Worm (Caenorhabditis elegans) whole organism, young adult: ENCODE results near the gene M01A8.1.

Source experiments
- F49E8.2 ChIP-seq: sonication (generic microtip); optimal IDR thresholded peaks from 3 replicates; lab custom pipeline; 2017; ENCODE audit warnings: missing genetic modification characterization, mild to moderate bottlenecking, missing compliant biosample characterization, antibody characterized with exemption, moderate library complexity; ENCODE audit not compliant: insufficient read depth
- F55B11.4 ChIP-seq: sonication (generic microtip); optimal IDR thresholded peaks from 2 replicates; lab custom pipeline; 2016; ENCODE audit warnings: missing compliant biosample characterization, missing genetic modification characterization, borderline replicate concordance; ENCODE audit not compliant: insufficient read depth
- F57C9.4 ChIP-seq: sonication (generic microtip); optimal IDR thresholded peaks from 2 replicates; lab custom pipeline; 2017; ENCODE audit warnings: mild to moderate bottlenecking, missing genetic modification characterization, missing compliant biosample characterization
- Y79H2A.3 ChIP-seq: fragments of 200-800 bp; sonication (Bioruptor generic); conservative IDR thresholded peaks from 2 replicates; pipeline ENCODE4 v1.3.6; 2022; ENCODE audit warnings: missing genetic modification reagents, missing genetic modification characterization, missing compliant biosample characterization
- Y95B8A.8 ChIP-seq: fragments of 200-800 bp; sonication (Bioruptor generic); IDR thresholded peaks from 2 replicates; pipeline ENCODE4 v1.3.6; 2022; ENCODE audit warnings: missing genetic modification reagents, missing genetic modification characterization, missing compliant biosample characterization
- attf-5 ChIP-seq: fragments of 200-800 bp; sonication (Bioruptor generic); optimal IDR thresholded peaks from 2 replicates; lab custom pipeline; 2018; ENCODE audit warnings: mild to moderate bottlenecking, missing genetic modification characterization, missing compliant biosample characterization
- ceh-100 ChIP-seq: fragments of 200-800 bp; sonication (Bioruptor generic); IDR thresholded peaks from 2 replicates; pipeline ENCODE4 v1.3.6; 2022; ENCODE audit warnings: missing genetic modification reagents, missing genetic modification characterization, missing compliant biosample characterization
- egrh-3 ChIP-seq: fragments of 200-800 bp; sonication (Bioruptor generic); IDR thresholded peaks from 2 replicates; pipeline ENCODE4 v1.3.6; 2022; ENCODE audit warnings: missing genetic modification reagents, missing genetic modification characterization, missing compliant biosample characterization
- hlh-12 ChIP-seq: sonication (generic microtip); optimal IDR thresholded peaks from 2 replicates; lab custom pipeline; 2016; ENCODE audit warnings: missing genetic modification characterization, missing compliant biosample characterization
- mcd-1 ChIP-seq: fragments of 200-800 bp; sonication (Bioruptor generic); IDR thresholded peaks from 2 replicates; pipeline ENCODE4 v1.3.6; 2022; ENCODE audit warnings: missing genetic modification reagents, missing genetic modification characterization, missing compliant biosample characterization
- nfya-1 ChIP-seq: sonication (generic microtip); optimal IDR thresholded peaks from 2 replicates; lab custom pipeline; 2017; ENCODE audit warnings: antibody characterized with exemption, missing compliant biosample characterization, missing genetic modification characterization, borderline replicate concordance; ENCODE audit not compliant: insufficient read depth
- pbrm-1 ChIP-seq: fragments of 200-800 bp; sonication (Bioruptor generic); IDR thresholded peaks from 2 replicates; pipeline ENCODE4 v1.3.6; 2022; ENCODE audit warnings: missing genetic modification reagents, missing genetic modification characterization, missing compliant biosample characterization
- snpc-4 ChIP-seq, 5 experiments: fragments of 150-350 bp in 1 of 5; sonication (generic microtip) in 4 of 5; optimal IDR thresholded peaks; 2 replicates each; lab custom pipeline; 2014 to 2018; ENCODE audit warnings: missing genetic modification characterization in 5 of 5, missing biosample characterization in 3 of 5, antibody characterized with exemption in 2 of 5, mild to moderate bottlenecking in 2 of 5, missing compliant biosample characterization in 2 of 5, missing genotype in 2 of 5, moderate library complexity in 2 of 5, missing genetic modification reagents in 1 of 5
- ztf-18 ChIP-seq: sonication (generic microtip); optimal IDR thresholded peaks from 2 replicates; lab custom pipeline; 2016; ENCODE audit warnings: missing genotype, mild to moderate bottlenecking, missing genetic modification characterization, missing compliant biosample characterization

DNA sequence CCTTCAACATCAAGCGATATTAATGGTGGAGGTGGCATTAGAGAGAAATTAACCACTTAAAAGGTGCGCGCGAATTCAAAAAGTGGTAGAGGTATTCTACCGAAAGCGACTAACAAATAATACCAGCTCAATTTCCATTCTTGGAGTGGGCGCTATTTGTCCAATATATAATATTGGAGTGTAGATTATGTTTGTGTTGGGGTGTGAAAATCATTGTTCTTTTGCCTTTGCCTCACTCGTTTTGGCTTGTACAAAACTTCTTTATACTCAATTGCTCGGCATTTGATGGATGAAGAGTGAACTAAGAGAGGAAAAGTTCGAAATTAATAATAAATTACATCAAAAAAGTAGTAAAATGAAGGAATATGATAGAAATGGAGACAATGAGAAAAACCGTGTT lies 25.9 kb upstream of the M01A8.1 start, which contains the start of gene T23G5.3:
- TF ChIP-seq ztf-18 (tag; lab: Kevin White, UChicago) (no peak), pbrm-1 (GFP tag; lab: Robert Waterston, UW) (no peak), egrh-3 (no peak), ceh-100 (GFP tag; lab: Robert Waterston, UW) (no peak), attf-5 (no peak), Y95B8A.8 (GFP tag; lab: Robert Waterston, UW) (no peak), snpc-4 (GFP tag; optimal IDR thresholded peaks at IDR 0.05; lab: Kevin White, UChicago) (no peak), snpc-4 (tag; optimal IDR thresholded peaks at IDR 0.05; lab: Kevin White, UChicago) (no peak), mcd-1 (GFP tag; lab: Robert Waterston, UW) (no peak), hlh-12 (tag; lab: Kevin White, UChicago) (no peak), Y79H2A.3 (no peak), F49E8.2 (tag; lab: Kevin White, UChicago) (no peak), nfya-1 (tag; lab: Kevin White, UChicago) (no peak), F55B11.4 (no peak), F57C9.4 (no peak)
